Fruit fly (Drosophila melanogaster) Kc167 (cell line): ENCODE results near the gene Miga.

Experiments used
- Myc ChIP-seq: fragments of >200 bp; optimal IDR thresholded peaks from 2 replicates; lab custom pipeline; 2017; ENCODE audit warnings: missing external identifiers
- psq ChIP-seq: fragments of >200 bp; optimal IDR thresholded peaks from 2 replicates; lab custom pipeline; 2017; ENCODE audit warnings: missing external identifiers
- ttk ChIP-seq: sonication (Bioruptor generic); optimal IDR thresholded peaks from 2 replicates; lab custom pipeline; 2017; ENCODE audit warnings: missing external identifiers

DNA sequence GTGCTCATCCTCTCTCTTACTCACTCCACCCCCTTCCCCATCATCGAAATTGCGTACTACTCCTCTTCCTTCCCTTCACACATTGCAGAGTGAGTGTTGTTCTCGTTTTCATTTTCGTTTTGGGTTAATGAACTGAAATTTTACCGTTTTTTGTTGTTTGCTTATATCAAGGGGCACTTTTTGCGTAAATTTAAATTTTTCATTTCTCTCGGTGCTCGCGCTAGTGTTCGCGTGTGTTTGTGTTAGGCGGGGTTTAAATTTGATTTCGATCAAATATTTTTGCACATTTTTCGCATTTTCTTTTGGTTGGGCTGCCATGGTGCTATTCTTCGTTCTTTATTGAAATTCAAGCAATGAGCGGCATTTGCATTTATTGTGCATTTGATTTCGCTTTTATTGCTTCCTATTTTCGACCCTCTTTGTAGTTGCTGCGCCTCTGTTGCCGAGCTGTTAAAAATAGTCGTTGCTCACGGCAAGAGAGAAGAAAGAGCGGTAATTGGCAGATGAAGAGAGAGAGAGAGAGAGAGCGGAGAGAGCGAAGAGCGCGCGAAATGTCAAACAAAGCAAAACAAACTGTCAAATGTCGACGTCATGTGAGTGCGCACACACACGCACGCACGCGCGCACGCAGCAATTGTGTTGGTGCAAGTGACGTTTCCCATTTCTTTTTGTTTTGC lies 16.7 kb downstream of the Miga start:
- TF ChIP-seq ttk (lab: Kevin White, UChicago) (no peak), Myc (lab: Kevin White, UChicago) (no peak), psq (lab: Kevin White, UChicago) (no peak)
